Worm (Caenorhabditis elegans) whole organism, L4/young adult: ENCODE data around the gene oac-15.

Experiments
- W03F9.2 ChIP-seq: fragments of 150-350 bp; optimal IDR thresholded peaks from 2 replicates; lab custom pipeline; 2014; ENCODE audit warnings: missing biosample characterization, missing genetic modification characterization
- dao-5 ChIP-seq: sonication (generic microtip); optimal IDR thresholded peaks from 2 replicates; lab custom pipeline; 2016; ENCODE audit warnings: missing genotype, missing genetic modification characterization, moderate library complexity, missing compliant biosample characterization
- him-1 ChIP-seq: sonication (generic microtip); optimal IDR thresholded peaks from 2 replicates; lab custom pipeline; 2016; ENCODE audit warnings: missing genotype, missing genetic modification reagents, missing genetic modification characterization, missing compliant biosample characterization

DNA sequence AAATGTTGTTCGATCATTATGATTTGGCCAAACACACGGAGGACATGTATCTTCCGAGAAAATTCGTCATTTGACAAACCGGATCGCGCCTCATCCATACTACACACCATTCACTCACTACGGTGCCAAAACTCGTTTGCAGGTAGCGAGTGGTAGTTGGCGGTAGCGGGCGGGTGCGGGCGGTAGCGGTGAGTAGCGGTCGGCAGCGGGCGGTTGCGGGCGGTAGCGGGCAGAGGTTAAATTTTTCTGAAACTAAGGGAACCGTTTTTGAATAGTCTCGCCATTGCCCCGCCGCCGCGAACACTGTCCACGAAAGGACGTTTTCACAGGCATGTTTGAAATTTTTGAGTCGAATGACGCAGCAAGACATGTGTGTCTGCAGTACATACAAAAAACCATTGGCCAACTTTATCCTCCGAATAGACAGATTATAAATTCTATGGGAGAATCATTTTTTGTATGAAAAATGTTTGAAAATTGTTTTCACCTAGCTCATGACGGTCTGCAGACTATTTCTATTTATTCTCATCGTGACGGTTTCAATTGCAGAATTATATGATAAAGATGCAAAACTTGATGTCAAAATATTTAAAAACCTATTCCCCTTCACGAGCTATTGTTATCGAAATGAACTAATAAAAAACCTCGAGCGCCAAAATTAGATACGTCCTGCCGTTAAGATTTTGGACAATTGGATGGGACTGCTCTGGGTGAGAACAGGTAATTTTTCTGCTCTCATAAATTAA, 693 bp upstream of the oac-15 start, which contains the start of gene F11A5.16:
- TF ChIP-seq dao-5 (tag; lab: Kevin White, UChicago), result no peak
- TF ChIP-seq him-1, result no peak
- TF ChIP-seq W03F9.2, result no peak
